Fruit fly (Drosophila melanogaster): Measurements from ENCODE around the gene vret.
A peak's percentile ranks its signal among the peaks of the same experiment; 100 is the strongest.

The vret gene

dm6 chr3R:22750534-22750947 lies 5.2 kb upstream of the vret start, which contains the start of the genes rumi, CG7029 and Usp12-46 (continued):
- TF ChIP-seq CG7556 (GFP tag; optimal IDR thresholded peaks at IDR 0.05) (peak; percentile 75), cad (GFP tag; optimal IDR thresholded peaks at IDR 0.05) (no peak), CG16813 (GFP tag; IDR thresholded peaks at IDR 0.05; ENCODE audit: partially characterized antibody) (peak; percentile 81), Tbp (GFP tag; optimal IDR thresholded peaks at IDR 0.05) (no peak), sc (optimal IDR thresholded peaks at IDR 0.05) (no peak), sc (GFP tag; optimal IDR thresholded peaks at IDR 0.05) (peak; percentile 69), H15 (GFP tag; IDR thresholded peaks at IDR 0.05) (peak; percentile 77), Oaz (GFP tag; IDR thresholded peaks at IDR 0.05) (peak; percentile 77), dimm (GFP tag; IDR thresholded peaks at IDR 0.05) (no peak), Optix (GFP tag; IDR thresholded peaks at IDR 0.05) (peak; percentile 81), Nf-YC (tag; optimal IDR thresholded peaks at IDR 0.05) (peak; percentile 74), Kr (GFP tag; optimal IDR thresholded peaks at IDR 0.05) (no peak), CG31388 (GFP tag; optimal IDR thresholded peaks at IDR 0.05) (peak; percentile 52), Mes4 (GFP tag; optimal IDR thresholded peaks at IDR 0.05) (peak; percentile 78), CG14441 (GFP tag; IDR thresholded peaks at IDR 0.05) (peak; percentile 84), CG12391 (tag; optimal IDR thresholded peaks at IDR 0.05) (peak; percentile 92), CG11093 (GFP tag; IDR thresholded peaks at IDR 0.05) (peak; percentile 28; the same call in 1 of the 3 replicates), CG16779 (GFP tag; IDR thresholded peaks at IDR 0.05) (peak; percentile 76; the same call in 1 of the 2 replicates), Hr51 (GFP tag; optimal IDR thresholded peaks at IDR 0.05) (peak; percentile 86 to 90), Xrp1 (GFP tag; IDR thresholded peaks at IDR 0.05) (peak; percentile 88), stwl (tag; optimal IDR thresholded peaks at IDR 0.05) (peak; percentile 88), sr (GFP tag; IDR thresholded peaks at IDR 0.05) (peak; percentile 54; the same call in 1 of the 3 replicates), CG15479 (GFP tag; optimal IDR thresholded peaks at IDR 0.05) (no peak), CG2678 (tag; optimal IDR thresholded peaks at IDR 0.05) (no peak), CG9437 (GFP tag; optimal IDR thresholded peaks at IDR 0.05) (peak; percentile 57), luna (GFP tag; optimal IDR thresholded peaks at IDR 0.05) (peak; percentile 75), CG15269 (tag; optimal IDR thresholded peaks at IDR 0.05) (peak; percentile 86), Dip2 (GFP tag; IDR thresholded peaks at IDR 0.05) (no peak), CG3163 (GFP tag; optimal IDR thresholded peaks at IDR 0.05) (peak; percentile 81), CG4730 (GFP tag; IDR thresholded peaks at IDR 0.05) (peak; percentile 71), B-H1 (GFP tag; IDR thresholded peaks at IDR 0.05) (peak; percentile 72), Doc2 (GFP tag; IDR thresholded peaks at IDR 0.05) (no peak), Fer2 (tag; optimal IDR thresholded peaks at IDR 0.05) (peak; percentile 66), CrebB (tag; optimal IDR thresholded peaks at IDR 0.05) (peak; percentile 74), bbx (GFP tag; IDR thresholded peaks at IDR 0.05; ENCODE audit: partially characterized antibody) (peak; percentile 67), Taf1 (GFP tag; IDR thresholded peaks at IDR 0.05) (peak; percentile 53; the same call in 1 of the 2 replicates), lilli (GFP tag; optimal IDR thresholded peaks at IDR 0.05) (peak; percentile 95), Mrtf (GFP tag; IDR thresholded peaks at IDR 0.05) (peak; percentile 69), CG13424 (tag; optimal IDR thresholded peaks at IDR 0.05) (peak; percentile 90), CG9797 (GFP tag; optimal IDR thresholded peaks at IDR 0.05) (peak; percentile 41), CG15696 (tag; optimal IDR thresholded peaks at IDR 0.05) (peak; percentile 87), Six4 (GFP tag; optimal IDR thresholded peaks at IDR 0.05) (peak; percentile 65), CG16815 (GFP tag; optimal IDR thresholded peaks at IDR 0.05) (peak; percentile 79), CG11085 (GFP tag; IDR thresholded peaks at IDR 0.05) (0 out of 2 replicates have a peak, but pooled peaks have one; percentile 29), shn (GFP tag; optimal IDR thresholded peaks at IDR 0.05) (peak; percentile 89), CG14050 (GFP tag; IDR thresholded peaks at IDR 0.05) (peak; percentile 88), Hr78 (GFP tag; optimal IDR thresholded peaks at IDR 0.05) (no peak), CG7271 (tag; optimal IDR thresholded peaks at IDR 0.05) (peak; percentile 58), CG2116 (GFP tag; optimal IDR thresholded peaks at IDR 0.05) (peak; percentile 76), Hsf (GFP tag; optimal IDR thresholded peaks at IDR 0.05) (peak; percentile 92), CG6254 (GFP tag; optimal IDR thresholded peaks at IDR 0.05) (peak; percentile 72)

Data from whole organism, embryonic.